Fruit fly (Drosophila melanogaster) whole organism, embryonic: Measurements from ENCODE around the gene CG33552.

Experiments used
- Atf3 ChIP-seq: fragments of 200-800 bp; sonication (Bioruptor generic); optimal IDR thresholded peaks from 3 replicates; lab custom pipeline; 2016; ENCODE audit warnings: missing biosample characterization, missing genetic modification characterization
- B-H2 ChIP-seq: fragments of 200-800 bp; sonication (Bioruptor generic); optimal IDR thresholded peaks from 2 replicates; lab custom pipeline; 2018; ENCODE audit warnings: missing biosample characterization, mild to moderate bottlenecking, missing genetic modification characterization
- BEAF-32 ChIP-seq: fragments of 200-800 bp; sonication (Bioruptor generic); optimal IDR thresholded peaks from 3 replicates; lab custom pipeline; 2017; ENCODE audit warnings: missing biosample characterization, missing genetic modification characterization, mild to moderate bottlenecking, moderate library complexity, missing genetic modification reagents
- Bgb ChIP-seq: fragments of 200-800 bp; sonication (Bioruptor generic); IDR thresholded peaks from 2 replicates; pipeline ENCODE4 v1.3.6; 2022; ENCODE audit warnings: missing biosample characterization, missing genetic modification characterization; ENCODE audit not compliant: partially characterized antibody
- CG10267 ChIP-seq: fragments of 200-800 bp; sonication (Bioruptor generic); optimal IDR thresholded peaks from 2 replicates; lab custom pipeline; 2018; ENCODE audit warnings: missing biosample characterization, mild to moderate bottlenecking, missing genetic modification characterization, moderate library complexity
- CG10366 ChIP-seq: fragments of 200-800 bp; sonication (Bioruptor generic); IDR thresholded peaks from 2 replicates; pipeline ENCODE4 v1.3.6; 2022; ENCODE audit warnings: missing biosample characterization, missing genetic modification characterization
- CG10565 ChIP-seq: fragments of 200-800 bp; sonication (Bioruptor generic); optimal IDR thresholded peaks from 3 replicates; lab custom pipeline; 2016; ENCODE audit warnings: missing biosample characterization, mild to moderate bottlenecking, missing genetic modification characterization
- CG10654 ChIP-seq: fragments of 200-800 bp; sonication (Bioruptor generic); optimal IDR thresholded peaks from 2 replicates; lab custom pipeline; 2016; ENCODE audit warnings: missing biosample characterization, missing genetic modification characterization
- CG11695 ChIP-seq: fragments of 200-800 bp; sonication (Bioruptor generic); IDR thresholded peaks from 3 replicates; pipeline ENCODE4 v1.3.6; 2022; ENCODE audit warnings: missing biosample characterization, missing genetic modification characterization
- CG12155 ChIP-seq: fragments of 200-800 bp; sonication (Bioruptor generic); optimal IDR thresholded peaks from 3 replicates; lab custom pipeline; 2016; ENCODE audit warnings: missing biosample characterization, missing genetic modification characterization
- CG12236 ChIP-seq: fragments of 200-800 bp; sonication (Bioruptor generic); optimal IDR thresholded peaks from 2 replicates; lab custom pipeline; 2016; ENCODE audit warnings: missing biosample characterization, missing genetic modification characterization
- CG1233 ChIP-seq: fragments of 200-800 bp; sonication (Bioruptor generic); optimal IDR thresholded peaks from 4 replicates; lab custom pipeline; 2018; ENCODE audit warnings: missing biosample characterization, mild to moderate bottlenecking, missing genetic modification characterization
- CG13287 ChIP-seq: fragments of 200-800 bp; sonication (Bioruptor generic); IDR thresholded peaks from 2 replicates; pipeline ENCODE4 v1.3.6; 2022; ENCODE audit warnings: missing biosample characterization, missing genetic modification characterization; ENCODE audit not compliant: partially characterized antibody
- CG13296 ChIP-seq: fragments of 200-800 bp; sonication (Bioruptor generic); optimal IDR thresholded peaks from 3 replicates; lab custom pipeline; 2018; ENCODE audit warnings: missing biosample characterization, mild to moderate bottlenecking, missing genetic modification characterization
- CG15269 ChIP-seq: fragments of 200-800 bp; sonication (Bioruptor generic); optimal IDR thresholded peaks from 2 replicates; lab custom pipeline; 2018; ENCODE audit warnings: missing biosample characterization, mild to moderate bottlenecking, missing genetic modification characterization, moderate library complexity
- CG16779 ChIP-seq: fragments of 200-800 bp; sonication (Bioruptor generic); IDR thresholded peaks from 2 replicates; pipeline ENCODE4 v1.3.6; 2022; ENCODE audit warnings: missing biosample characterization, missing genetic modification characterization
- CG17568 ChIP-seq: fragments of 200-800 bp; sonication (Bioruptor generic); optimal IDR thresholded peaks from 2 replicates; lab custom pipeline; 2018; ENCODE audit warnings: missing biosample characterization, mild to moderate bottlenecking, missing genetic modification characterization, moderate library complexity
- CG2678 ChIP-seq: fragments of 200-800 bp; sonication (Bioruptor generic); optimal IDR thresholded peaks from 3 replicates; lab custom pipeline; 2019; ENCODE audit warnings: missing biosample characterization, mild to moderate bottlenecking, missing genetic modification characterization, moderate library complexity
- CG30020 ChIP-seq: fragments of 200-800 bp; optimal IDR thresholded peaks from 2 replicates; lab custom pipeline; 2019; ENCODE audit warnings: missing biosample characterization, mild to moderate bottlenecking, missing genetic modification characterization, moderate library complexity
- CG31388 ChIP-seq: fragments of 200-800 bp; sonication (Bioruptor generic); optimal IDR thresholded peaks from 2 replicates; lab custom pipeline; 2016; ENCODE audit warnings: missing biosample characterization, missing genetic modification characterization
- CG33213 ChIP-seq: fragments of 200-800 bp; sonication (Bioruptor generic); optimal IDR thresholded peaks from 3 replicates; lab custom pipeline; 2016; ENCODE audit warnings: missing biosample characterization, missing genetic modification characterization
- CG34422 ChIP-seq: fragments of 200-800 bp; sonication (Bioruptor generic); IDR thresholded peaks from 3 replicates; pipeline ENCODE4 v1.3.6; 2022; ENCODE audit warnings: missing biosample characterization, missing genetic modification characterization
- CG4424 ChIP-seq: fragments of 200-800 bp; sonication (Bioruptor generic); optimal IDR thresholded peaks from 3 replicates; lab custom pipeline; 2016; ENCODE audit warnings: missing biosample characterization, missing genetic modification characterization
- CG5953 ChIP-seq: fragments of 200-800 bp; sonication (Bioruptor generic); IDR thresholded peaks from 2 replicates; pipeline ENCODE4 v1.3.6; 2022; ENCODE audit warnings: missing biosample characterization, missing genetic modification characterization
- CG6272 ChIP-seq: fragments of 200-800 bp; sonication (Bioruptor generic); IDR thresholded peaks from 2 replicates; pipeline ENCODE4 v1.3.6; 2022; ENCODE audit warnings: missing biosample characterization, missing genetic modification characterization
- CG8089 ChIP-seq: fragments of 200-800 bp; sonication (Bioruptor generic); optimal IDR thresholded peaks from 3 replicates; lab custom pipeline; 2016; ENCODE audit warnings: missing biosample characterization, missing genetic modification characterization
- Camta ChIP-seq: fragments of 200-800 bp; sonication (Bioruptor generic); optimal IDR thresholded peaks from 2 replicates; lab custom pipeline; 2016; ENCODE audit warnings: missing biosample characterization, missing genetic modification characterization
- Dbx ChIP-seq: fragments of 200-800 bp; sonication (Bioruptor generic); IDR thresholded peaks from 3 replicates; pipeline ENCODE4 v1.3.6; 2022; ENCODE audit warnings: missing biosample characterization, missing genetic modification characterization
- Hsf ChIP-seq: fragments of 200-800 bp; sonication (Bioruptor generic); optimal IDR thresholded peaks from 3 replicates; lab custom pipeline; 2016; ENCODE audit warnings: missing biosample characterization, missing genetic modification characterization
- Med ChIP-seq: fragments of 200-800 bp; sonication (Bioruptor generic); peaks from one replicate; lab custom pipeline; 2016; ENCODE audit warnings: missing biosample characterization, missing genetic modification characterization, mild to moderate bottlenecking, inconsistent platforms, moderate library complexity
- Mrtf ChIP-seq: fragments of 200-800 bp; sonication (Bioruptor generic); IDR thresholded peaks from 3 replicates; pipeline ENCODE4 v1.3.6; 2022; ENCODE audit warnings: missing biosample characterization, missing genetic modification characterization
- Nf-YA ChIP-seq: fragments of 200-800 bp; sonication (Bioruptor generic); IDR thresholded peaks from 2 replicates; pipeline ENCODE4 v1.3.6; 2022; ENCODE audit warnings: missing biosample characterization, missing genetic modification characterization
- Ravus ChIP-seq: fragments of 200-800 bp; sonication (Bioruptor generic); IDR thresholded peaks from 2 replicates; pipeline ENCODE4 v1.3.6; 2022; ENCODE audit warnings: missing biosample characterization, missing genetic modification characterization
- Trl ChIP-seq, 3 experiments: fragments of >200 bp in 2 of 3; fragments of 200-800 bp in 1 of 3; sonication (Bioruptor generic) in 1 of 3; optimal IDR thresholded peaks; 2 replicates in 1 of 3; 3 replicates in 2 of 3; lab custom pipeline; 2016 to 2017; ENCODE audit warnings: missing biosample characterization in 1 of 3, missing genetic modification characterization in 1 of 3
- caup ChIP-seq: fragments of 200-800 bp; sonication (Bioruptor generic); optimal IDR thresholded peaks from 3 replicates; lab custom pipeline; 2017; ENCODE audit warnings: missing biosample characterization, mild to moderate bottlenecking, missing genetic modification characterization, moderate library complexity; ENCODE audit not compliant: severe bottlenecking
- chif ChIP-seq, 2 experiments: fragments of 200-800 bp; sonication (Bioruptor generic); optimal IDR thresholded peaks; 3 replicates each; lab custom pipeline; 2016; ENCODE audit warnings: missing biosample characterization in 2 of 2, missing genetic modification characterization in 2 of 2
- danr ChIP-seq: fragments of 200-800 bp; sonication (Bioruptor generic); IDR thresholded peaks from 2 replicates; pipeline ENCODE4 v1.3.6; 2022; ENCODE audit warnings: missing biosample characterization, missing genetic modification characterization
- disco-r ChIP-seq: fragments of 200-800 bp; sonication (Bioruptor generic); optimal IDR thresholded peaks from 2 replicates; lab custom pipeline; 2016; ENCODE audit warnings: missing biosample characterization, missing genetic modification characterization
- dysf ChIP-seq: fragments of 200-800 bp; sonication (Bioruptor generic); IDR thresholded peaks from 3 replicates; pipeline ENCODE4 v1.3.6; 2022; ENCODE audit warnings: missing biosample characterization, missing genetic modification characterization
- ems ChIP-seq: fragments of 200-800 bp; sonication (Bioruptor generic); optimal IDR thresholded peaks from 3 replicates; lab custom pipeline; 2016; ENCODE audit warnings: missing biosample characterization, missing genetic modification characterization
- fd3F ChIP-seq: fragments of 200-800 bp; sonication (Bioruptor generic); optimal IDR thresholded peaks from 2 replicates; lab custom pipeline; 2018; ENCODE audit warnings: missing biosample characterization, mild to moderate bottlenecking, missing genetic modification characterization, moderate library complexity
- gce ChIP-seq: fragments of 200-800 bp; sonication (Bioruptor generic); IDR thresholded peaks from 3 replicates; pipeline ENCODE4 v1.3.6; 2022; ENCODE audit warnings: missing biosample characterization, missing genetic modification characterization
- gro ChIP-seq: fragments of 200-800 bp; sonication (Bioruptor generic); optimal IDR thresholded peaks from 2 replicates; lab custom pipeline; 2016; ENCODE audit warnings: missing biosample characterization, missing genetic modification characterization
- jing ChIP-seq: fragments of 200-800 bp; sonication (Bioruptor generic); optimal IDR thresholded peaks from 2 replicates; lab custom pipeline; 2018; ENCODE audit warnings: missing biosample characterization, mild to moderate bottlenecking, missing genetic modification characterization
- lilli ChIP-seq: fragments of 200-800 bp; sonication (Bioruptor generic); optimal IDR thresholded peaks from 3 replicates; lab custom pipeline; 2016; ENCODE audit warnings: missing biosample characterization, missing genetic modification characterization
- lov ChIP-seq, 2 experiments: fragments of 200-800 bp in 1 of 2; fragments of >200 bp in 1 of 2; sonication (Bioruptor generic) in 1 of 2; IDR thresholded peaks in 1 of 2; optimal IDR thresholded peaks in 1 of 2; 2 replicates in 1 of 2; 3 replicates in 1 of 2; pipeline versions ENCODE4 v1.3.6 to Lab custom; 2017 to 2022; ENCODE audit warnings: missing biosample characterization in 1 of 2, missing genetic modification characterization in 1 of 2
- mam ChIP-seq: fragments of 200-800 bp; sonication (Bioruptor generic); optimal IDR thresholded peaks from 3 replicates; lab custom pipeline; 2016; ENCODE audit warnings: missing biosample characterization, missing genetic modification characterization
- so ChIP-seq: fragments of 200-800 bp; sonication (Bioruptor generic); IDR thresholded peaks from 3 replicates; pipeline ENCODE4 v1.3.6; 2022; ENCODE audit warnings: missing biosample characterization, missing genetic modification characterization
- sob ChIP-seq: fragments of 200-800 bp; sonication (Bioruptor generic); IDR thresholded peaks from 2 replicates; pipeline ENCODE4 v1.3.6; 2022; ENCODE audit warnings: missing biosample characterization, missing genetic modification characterization
- unc-4 ChIP-seq: fragments of 200-800 bp; sonication (Bioruptor generic); IDR thresholded peaks from 2 replicates; pipeline ENCODE4 v1.3.6; 2022; ENCODE audit warnings: missing biosample characterization, missing genetic modification characterization; ENCODE audit not compliant: partially characterized antibody
- vvl ChIP-seq: fragments of 200-800 bp; sonication (Bioruptor generic); IDR thresholded peaks from 2 replicates; pipeline ENCODE4 v1.3.6; 2022; ENCODE audit warnings: missing biosample characterization, missing genetic modification characterization

CG33552 gene

DNA sequence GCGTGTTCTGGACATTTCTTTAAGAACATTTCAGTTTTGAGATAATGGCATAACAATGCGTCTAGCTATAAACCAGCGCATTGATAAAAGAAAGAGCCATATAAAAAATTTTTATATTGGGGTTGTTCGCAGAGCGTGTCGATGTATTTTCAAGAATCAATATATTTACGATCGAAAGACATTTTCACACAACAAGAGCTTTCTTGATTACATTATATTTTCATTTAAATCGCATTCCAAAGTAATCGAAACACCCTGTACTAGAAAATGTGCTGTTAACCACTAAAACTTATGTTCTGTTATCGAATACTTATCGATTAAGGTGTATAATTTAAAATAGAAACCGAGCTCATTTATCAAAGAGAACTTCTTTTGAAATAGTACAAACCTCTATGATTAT is 21.4 kb downstream of the CG33552 start (continued):
- TF ChIP-seq CG4424 (GFP tag; lab: Kevin White, UChicago) (no peak), BEAF-32 (no peak), lilli (GFP tag; lab: Kevin White, UChicago) (peak; percentile 70), CG6272 (no peak), CG13296 (GFP tag; lab: Kevin White, UChicago) (no peak), sob (peak; percentile 55; the same call in 1 of the 2 replicates), Trl (optimal IDR thresholded peaks at IDR 0.05; lab: Kevin White, UChicago) (no peak), Trl (GFP tag; optimal IDR thresholded peaks at IDR 0.05; lab: Kevin White, UChicago) (no peak), B-H2 (GFP tag; lab: Kevin White, UChicago) (peak; percentile 31), CG13287 (GFP tag; lab: Robert Waterston, UW) (no peak), CG33213 (GFP tag; lab: Kevin White, UChicago) (peak; percentile 25), disco-r (GFP tag; lab: Kevin White, UChicago) (no peak), CG10654 (GFP tag; lab: Kevin White, UChicago) (no peak), jing (GFP tag; lab: Kevin White, UChicago) (no peak), CG12155 (GFP tag; lab: Kevin White, UChicago) (peak; percentile 38), CG10366 (GFP tag; lab: Robert Waterston, UW) (peak; percentile 75), dysf (GFP tag; lab: Robert Waterston, UW) (peak; percentile 62; the same call in 2 of the 3 replicates), CG2678 (tag; lab: Kevin White, UChicago) (no peak), Bgb (GFP tag; lab: Robert Waterston, UW) (no peak), CG31388 (GFP tag; lab: Kevin White, UChicago) (peak; percentile 34), CG10565 (GFP tag; lab: Kevin White, UChicago) (no peak), Ravus (GFP tag; lab: Robert Waterston, UW) (peak; percentile 10; the same call in 1 of the 2 replicates), Camta (GFP tag; lab: Kevin White, UChicago) (peak; percentile 53), lov (optimal IDR thresholded peaks at IDR 0.05; lab: Kevin White, UChicago) (no peak), lov (GFP tag; IDR thresholded peaks at IDR 0.05; lab: Robert Waterston, UW) (no peak), gce (GFP tag; lab: Robert Waterston, UW) (no peak), CG12236 (GFP tag; lab: Kevin White, UChicago) (peak; percentile 14), gro (GFP tag; lab: Kevin White, UChicago) (peak; percentile 72), Dbx (peak; percentile 49; the same call in 1 of the 3 replicates), CG5953 (GFP tag; lab: Robert Waterston, UW) (no peak), ems (GFP tag; lab: Kevin White, UChicago) (peak; percentile 34), vvl (peak; percentile 65), CG34422 (no peak), CG11695 (no peak), chif (GFP tag; optimal IDR thresholded peaks at IDR 0.05; lab: Kevin White, UChicago) (peak in 1 of 2 experiments; percentile 39), CG30020 (tag; lab: Kevin White, UChicago) (peak; percentile 69), Nf-YA (GFP tag; lab: Robert Waterston, UW) (no peak), fd3F (peak; percentile 59), CG16779 (GFP tag; lab: Robert Waterston, UW) (no peak), CG17568 (GFP tag; lab: Kevin White, UChicago) (peak; percentile 10), caup (GFP tag; lab: Kevin White, UChicago) (peak; percentile 47), Hsf (GFP tag; lab: Kevin White, UChicago) (peak; percentile 40), Med (GFP tag; lab: Kevin White, UChicago) (peak; percentile 91), Atf3 (GFP tag; lab: Kevin White, UChicago) (no peak), CG8089 (GFP tag; lab: Kevin White, UChicago) (peak; percentile 13), danr (GFP tag; lab: Robert Waterston, UW) (no peak), mam (GFP tag; lab: Kevin White, UChicago) (peak; percentile 64), CG10267 (tag; lab: Kevin White, UChicago) (no peak), Mrtf (no peak), so (GFP tag; lab: Robert Waterston, UW) (no peak), unc-4 (GFP tag; lab: Robert Waterston, UW) (no peak), CG15269 (tag; lab: Kevin White, UChicago) (peak; percentile 63), CG1233 (GFP tag; lab: Kevin White, UChicago) (no peak)
